Worm (Caenorhabditis elegans): ENCODE data around the gene tut-1.

Gene tut-1

ce11 chrIV:78206-78605, 43.3 kb downstream of the tut-1 start:
- TF ChIP-seq unc-55 (GFP tag; optimal IDR thresholded peaks at IDR 0.05): no peak
- TF ChIP-seq sem-4 (tag; optimal IDR thresholded peaks at IDR 0.05): no peak
- TF ChIP-seq F13H6.1 (tag; optimal IDR thresholded peaks at IDR 0.05): no peak
- TF ChIP-seq elt-3 (tag; optimal IDR thresholded peaks at IDR 0.05): no peak
- TF ChIP-seq ceh-82 (tag; optimal IDR thresholded peaks at IDR 0.05): no peak
- no peak for TF ChIP-seq nhr-129 (tag; optimal IDR thresholded peaks at IDR 0.05)
- no peak for TF ChIP-seq C34F6.9 (tag; optimal IDR thresholded peaks at IDR 0.05)
- no peak for TF ChIP-seq gmeb-1 (tag; optimal IDR thresholded peaks at IDR 0.05)
- no peak for TF ChIP-seq dmd-4 (tag; optimal IDR thresholded peaks at IDR 0.05)
- TF ChIP-seq aly-2 (tag; optimal IDR thresholded peaks at IDR 0.05): no peak
- TF ChIP-seq ztf-1 (GFP tag; conservative IDR thresholded peaks at IDR 0.05): no peak
- TF ChIP-seq mbf-1 (tag; optimal IDR thresholded peaks at IDR 0.05): no peak
- no peak for TF ChIP-seq nhr-21 (tag; optimal IDR thresholded peaks at IDR 0.05)
- TF ChIP-seq ztf-4 (tag; optimal IDR thresholded peaks at IDR 0.05): no peak
- TF ChIP-seq Y55F3AM.14 (GFP tag; optimal IDR thresholded peaks at IDR 0.05): no peak
- TF ChIP-seq nhr-6 (tag; optimal IDR thresholded peaks at IDR 0.05): no peak
- TF ChIP-seq nhr-11 (tag; optimal IDR thresholded peaks at IDR 0.05): no peak
- no peak for TF ChIP-seq alr-1 (tag; optimal IDR thresholded peaks at IDR 0.05)
- no peak for TF ChIP-seq egl-27 (tag; optimal IDR thresholded peaks at IDR 0.05)
- no peak for TF ChIP-seq peb-1 (tag; optimal IDR thresholded peaks at IDR 0.05)

ce11 chrIV:77421-77820, 44.1 kb downstream of the tut-1 start:
- no peak for TF ChIP-seq ztf-4 (tag; optimal IDR thresholded peaks at IDR 0.05)
- no peak for TF ChIP-seq snpc-4 (tag; optimal IDR thresholded peaks at IDR 0.05)
- TF ChIP-seq ceh-16 (tag; optimal IDR thresholded peaks at IDR 0.05): no peak
- no peak for TF ChIP-seq skn-1 (tag; optimal IDR thresholded peaks at IDR 0.05)
- TF ChIP-seq peb-1 (tag; optimal IDR thresholded peaks at IDR 0.05): no peak
- TF ChIP-seq ceh-82 (tag; optimal IDR thresholded peaks at IDR 0.05): no peak
- no peak for TF ChIP-seq nhr-237 (tag; optimal IDR thresholded peaks at IDR 0.05)
- no peak for TF ChIP-seq nhr-77 (tag; optimal IDR thresholded peaks at IDR 0.05)
- no peak for TF ChIP-seq nhr-6 (tag; optimal IDR thresholded peaks at IDR 0.05)
- TF ChIP-seq lin-11 (tag; optimal IDR thresholded peaks at IDR 0.05): no peak
- TF ChIP-seq mab-5 (tag; optimal IDR thresholded peaks at IDR 0.05): no peak
- no peak for TF ChIP-seq nhr-10 (tag; optimal IDR thresholded peaks at IDR 0.05)
- TF ChIP-seq lsy-2 (tag; optimal IDR thresholded peaks at IDR 0.05): no peak
- no peak for TF ChIP-seq blmp-1 (tag; optimal IDR thresholded peaks at IDR 0.05; ENCODE audit: insufficient read depth)
- TF ChIP-seq dmd-4 (tag; optimal IDR thresholded peaks at IDR 0.05): no peak
- no peak for TF ChIP-seq aly-2 (tag; optimal IDR thresholded peaks at IDR 0.05)

ce11 chrIV:76070-76469, 45.4 kb downstream of the tut-1 start, which contains the start of gene T05C7.8:
T05C7.8 (plus strand) TSS chrIV:76370.
- TF ChIP-seq nhr-77 (tag; optimal IDR thresholded peaks at IDR 0.05): no peak
- TF ChIP-seq nhr-23 (tag; optimal IDR thresholded peaks at IDR 0.05): no peak
- no peak for TF ChIP-seq zag-1 (tag; optimal IDR thresholded peaks at IDR 0.05)
- TF ChIP-seq sma-9 (GFP tag; optimal IDR thresholded peaks at IDR 0.05): no peak
- TF ChIP-seq sma-9 (tag; optimal IDR thresholded peaks at IDR 0.05): no peak
- TF ChIP-seq ceh-16 (tag; optimal IDR thresholded peaks at IDR 0.05): no peak
- TF ChIP-seq mab-5 (tag; optimal IDR thresholded peaks at IDR 0.05): no peak
- TF ChIP-seq elt-1 (tag; optimal IDR thresholded peaks at IDR 0.05): no peak
- no peak for TF ChIP-seq peb-1 (tag; optimal IDR thresholded peaks at IDR 0.05)
- TF ChIP-seq elt-3 (tag; optimal IDR thresholded peaks at IDR 0.05): no peak
- no peak for TF ChIP-seq mdl-1 (tag; optimal IDR thresholded peaks at IDR 0.05)
- TF ChIP-seq nhr-6 (tag; optimal IDR thresholded peaks at IDR 0.05): no peak

ce11 chrIV:73175-73574, 48.3 kb downstream of the tut-1 start:
- TF ChIP-seq Y55F3AM.14 (GFP tag; optimal IDR thresholded peaks at IDR 0.05): no peak
- TF ChIP-seq nhr-12 (tag; optimal IDR thresholded peaks at IDR 0.05): no peak
- no peak for TF ChIP-seq unc-62 (GFP tag; optimal IDR thresholded peaks at IDR 0.05)
- no peak for TF ChIP-seq elt-1 (tag; optimal IDR thresholded peaks at IDR 0.05)
- TF ChIP-seq nhr-6 (tag; optimal IDR thresholded peaks at IDR 0.05): no peak

All from whole organism, L2 larva.